Worm (Caenorhabditis elegans) whole organism, early embryonic: ENCODE data around the gene mcu-1.

Experiments used
- B0310.2 ChIP-seq: sonication (generic microtip); optimal IDR thresholded peaks from 2 replicates; lab custom pipeline; 2016; ENCODE audit warnings: mild to moderate bottlenecking, missing genetic modification characterization, missing compliant biosample characterization
- F13C5.2 ChIP-seq: sonication (generic microtip); optimal IDR thresholded peaks from 2 replicates; lab custom pipeline; 2017; ENCODE audit warnings: mild to moderate bottlenecking, missing genetic modification characterization, inconsistent platforms, missing compliant biosample characterization
- aly-1 ChIP-seq: sonication (generic microtip); optimal IDR thresholded peaks from 2 replicates; lab custom pipeline; 2016; ENCODE audit warnings: missing genetic modification characterization, missing compliant biosample characterization
- ama-1 ChIP-seq: fragments of 150-350 bp; optimal IDR thresholded peaks from 2 replicates; lab custom pipeline; 2014
- ceh-13 ChIP-seq: fragments of 200-800 bp; sonication (Bioruptor generic); optimal IDR thresholded peaks from 2 replicates; lab custom pipeline; 2018; ENCODE audit warnings: mild to moderate bottlenecking, missing genetic modification characterization, missing compliant biosample characterization
- ceh-36 ChIP-seq: sonication (generic microtip); optimal IDR thresholded peaks from 2 replicates; lab custom pipeline; 2016; ENCODE audit warnings: missing genetic modification characterization, inconsistent platforms, missing compliant biosample characterization
- ets-7 ChIP-seq: sonication (generic microtip); optimal IDR thresholded peaks from 2 replicates; lab custom pipeline; 2016; ENCODE audit warnings: missing genotype, missing genetic modification characterization, missing compliant biosample characterization
- flt-1 ChIP-seq: fragments of 200-800 bp; sonication (Bioruptor generic); IDR thresholded peaks from 2 replicates; pipeline ENCODE4 v1.3.6; 2022; ENCODE audit warnings: missing genetic modification characterization, missing compliant biosample characterization
- hmbx-1 ChIP-seq: sonication (generic microtip); optimal IDR thresholded peaks from 2 replicates; lab custom pipeline; 2016; ENCODE audit warnings: mild to moderate bottlenecking, missing genetic modification characterization, missing compliant biosample characterization
- hmg-4 ChIP-seq: fragments of 200-800 bp; sonication (Bioruptor generic); optimal IDR thresholded peaks from 2 replicates; lab custom pipeline; 2018; ENCODE audit warnings: mild to moderate bottlenecking, missing genetic modification characterization, missing compliant biosample characterization
- hnd-1 ChIP-seq: sonication (generic microtip); optimal IDR thresholded peaks from 2 replicates; lab custom pipeline; 2016; ENCODE audit warnings: missing genetic modification characterization, missing compliant biosample characterization
- pes-1 ChIP-seq: fragments of 200-800 bp; sonication (Bioruptor generic); IDR thresholded peaks from 2 replicates; pipeline ENCODE4 v1.3.6; 2022; ENCODE audit warnings: missing genetic modification reagents, missing genetic modification characterization, missing compliant biosample characterization
- scrt-1 ChIP-seq: fragments of 200-800 bp; sonication (Bioruptor generic); IDR thresholded peaks from 2 replicates; pipeline ENCODE4 v1.3.6; 2022; ENCODE audit warnings: missing genetic modification characterization, missing compliant biosample characterization
- sea-1 ChIP-seq: fragments of 200-800 bp; sonication (Bioruptor generic); conservative IDR thresholded peaks from 2 replicates; pipeline ENCODE4 v1.3.6; 2022; ENCODE audit warnings: missing genetic modification characterization, missing compliant biosample characterization
- tbx-11 ChIP-seq: fragments of 200-800 bp; sonication (Bioruptor generic); IDR thresholded peaks from 2 replicates; pipeline ENCODE4 v1.3.6; 2022; ENCODE audit warnings: missing genetic modification characterization, missing compliant biosample characterization
- tbx-37 ChIP-seq: fragments of 200-800 bp; sonication (Bioruptor generic); conservative IDR thresholded peaks from 2 replicates; pipeline ENCODE4 v1.3.6; 2022; ENCODE audit warnings: missing genetic modification reagents, missing genetic modification characterization, missing compliant biosample characterization
- tra-4 ChIP-seq: sonication (generic microtip); optimal IDR thresholded peaks from 2 replicates; lab custom pipeline; 2017; ENCODE audit warnings: missing genetic modification characterization, missing compliant biosample characterization

The mcu-1 gene

ce11 chrIV:5973947-5974495, 35.0 kb upstream of the mcu-1 start:
- TF ChIP-seq hmg-4 (GFP tag; lab: Kevin White, UChicago) (peak; percentile 55), hnd-1 (tag; lab: Kevin White, UChicago) (no peak), F13C5.2 (peak; percentile 33), B0310.2 (tag; lab: Kevin White, UChicago) (peak; percentile 9), tbx-11 (GFP tag; lab: Robert Waterston, UW) (no peak)

- TF ChIP-seq tra-4 (tag; lab: Kevin White, UChicago) (no peak), hmbx-1 (tag; lab: Kevin White, UChicago) (no peak), sea-1 (GFP tag; lab: Robert Waterston, UW) (peak; percentile 52; the same call in 1 of the 2 replicates), tbx-11 (GFP tag; lab: Robert Waterston, UW) (no peak)
Measured at ce11 chrIV:5970526-5970925, 31.5 kb upstream of the mcu-1 start.

- TF ChIP-seq tbx-11 (GFP tag; lab: Robert Waterston, UW) = peak; percentile 94
- no peak for TF ChIP-seq ama-1 (lab: Kevin White, UChicago)
- TF ChIP-seq sea-1 (GFP tag; lab: Robert Waterston, UW) = peak; percentile 86
- TF ChIP-seq hmg-4 (GFP tag; lab: Kevin White, UChicago) = peak; percentile 94
- TF ChIP-seq tbx-37 = peak; percentile 85
- peak; percentile 89 for TF ChIP-seq F13C5.2
- peak; percentile 80 for TF ChIP-seq tra-4 (tag; lab: Kevin White, UChicago)
- TF ChIP-seq hmbx-1 (tag; lab: Kevin White, UChicago) = peak; percentile 70
- peak; percentile 89 for TF ChIP-seq scrt-1 (GFP tag; lab: Robert Waterston, UW)
- TF ChIP-seq ets-7 (tag; lab: Kevin White, UChicago) = peak; percentile 82
- TF ChIP-seq B0310.2 (tag; lab: Kevin White, UChicago) = peak; percentile 79
- TF ChIP-seq ceh-13 (GFP tag; lab: Kevin White, UChicago) = peak; percentile 83
- peak; percentile 89 for TF ChIP-seq flt-1 (GFP tag; lab: Robert Waterston, UW)
- TF ChIP-seq hnd-1 (tag; lab: Kevin White, UChicago) = peak; percentile 83
- TF ChIP-seq aly-1 (tag; lab: Kevin White, UChicago) = peak; percentile 88
- peak; percentile 92 for TF ChIP-seq pes-1 (GFP tag; lab: Robert Waterston, UW)
- peak; percentile 93 for TF ChIP-seq ceh-36 (tag; lab: Kevin White, UChicago)
Measured at ce11 chrIV:5967035-5967499, 28.0 kb upstream of the mcu-1 start.

ce11 chrIV:5964286-5964685, 25.3 kb upstream of the mcu-1 start:
- TF ChIP-seq hmg-4 (GFP tag; lab: Kevin White, UChicago) (peak; percentile 21), tra-4 (tag; lab: Kevin White, UChicago) (no peak)

- TF ChIP-seq hmbx-1 (tag; lab: Kevin White, UChicago) = no peak
Measured at ce11 chrIV:5962219-5962945, 23.4 kb upstream of the mcu-1 start, which contains the start of gene K02B2.6. K02B2.6 (minus strand) TSS chrIV:5962269.

ce11 chrIV:5959951-5960350, 20.9 kb upstream of the mcu-1 start:
- TF ChIP-seq pes-1 (GFP tag; lab: Robert Waterston, UW) (no peak), hmbx-1 (tag; lab: Kevin White, UChicago) (no peak), aly-1 (tag; lab: Kevin White, UChicago) (no peak), ets-7 (tag; lab: Kevin White, UChicago) (no peak), flt-1 (GFP tag; lab: Robert Waterston, UW) (no peak), hmg-4 (GFP tag; lab: Kevin White, UChicago) (no peak), ama-1 (lab: Kevin White, UChicago) (no peak), F13C5.2 (no peak), B0310.2 (tag; lab: Kevin White, UChicago) (no peak), hnd-1 (tag; lab: Kevin White, UChicago) (no peak), ceh-36 (tag; lab: Kevin White, UChicago) (no peak), sea-1 (GFP tag; lab: Robert Waterston, UW) (no peak), tbx-37 (no peak), scrt-1 (GFP tag; lab: Robert Waterston, UW) (no peak), tbx-11 (GFP tag; lab: Robert Waterston, UW) (no peak)

ce11 chrIV:5954743-5955142, 15.7 kb upstream of the mcu-1 start:
- TF ChIP-seq flt-1 (GFP tag; lab: Robert Waterston, UW) (no peak), F13C5.2 (no peak), hmg-4 (GFP tag; lab: Kevin White, UChicago) (no peak), ets-7 (tag; lab: Kevin White, UChicago) (no peak), tra-4 (tag; lab: Kevin White, UChicago) (no peak), ama-1 (lab: Kevin White, UChicago) (no peak), tbx-37 (no peak), tbx-11 (GFP tag; lab: Robert Waterston, UW) (no peak), hmbx-1 (tag; lab: Kevin White, UChicago) (no peak)

- TF ChIP-seq B0310.2 (tag; lab: Kevin White, UChicago) = no peak
- no peak for TF ChIP-seq F13C5.2
- TF ChIP-seq tbx-11 (GFP tag; lab: Robert Waterston, UW) = no peak
- no peak for TF ChIP-seq ama-1 (lab: Kevin White, UChicago)
- no peak for TF ChIP-seq tbx-37
- no peak for TF ChIP-seq ets-7 (tag; lab: Kevin White, UChicago)
- no peak for TF ChIP-seq tra-4 (tag; lab: Kevin White, UChicago)
- no peak for TF ChIP-seq hmg-4 (GFP tag; lab: Kevin White, UChicago)
- no peak for TF ChIP-seq scrt-1 (GFP tag; lab: Robert Waterston, UW)
Measured at ce11 chrIV:5952966-5953365, 13.9 kb upstream of the mcu-1 start.
